Fruit fly (Drosophila melanogaster) whole organism, embryonic: Measurements from ENCODE around the gene CG42399.

Experiments used
- Atf6 ChIP-seq: fragments of 200-800 bp; sonication (Bioruptor generic); IDR thresholded peaks from 2 replicates; pipeline ENCODE4 v1.3.6; 2022; ENCODE audit warnings: missing biosample characterization, missing genetic modification characterization
- CG11085 ChIP-seq: fragments of 200-800 bp; sonication (Bioruptor generic); IDR thresholded peaks from 2 replicates; pipeline ENCODE4 v1.3.6; 2022; ENCODE audit warnings: missing biosample characterization, missing genetic modification characterization
- CG12942 ChIP-seq: fragments of 200-800 bp; sonication (Bioruptor generic); optimal IDR thresholded peaks from 3 replicates; lab custom pipeline; 2016; ENCODE audit warnings: missing biosample characterization, missing genetic modification characterization
- CG13424 ChIP-seq: fragments of 200-800 bp; sonication (Bioruptor generic); optimal IDR thresholded peaks from 2 replicates; lab custom pipeline; 2019; ENCODE audit warnings: missing biosample characterization, mild to moderate bottlenecking, missing genetic modification characterization, moderate library complexity
- CG14710 ChIP-seq: fragments of 200-800 bp; sonication (Bioruptor generic); optimal IDR thresholded peaks from 3 replicates; lab custom pipeline; 2019; ENCODE audit warnings: missing biosample characterization, mild to moderate bottlenecking, missing genetic modification characterization, moderate library complexity
- CG1647 ChIP-seq: fragments of 200-800 bp; sonication (Bioruptor generic); optimal IDR thresholded peaks from 3 replicates; lab custom pipeline; 2016; ENCODE audit warnings: missing biosample characterization, missing genetic modification characterization
- CG1832 ChIP-seq: fragments of 200-800 bp; sonication (Bioruptor generic); optimal IDR thresholded peaks from 2 replicates; lab custom pipeline; 2017; ENCODE audit warnings: missing biosample characterization, mild to moderate bottlenecking, missing genetic modification characterization, inconsistent platforms
- CG2875 ChIP-seq: fragments of 200-800 bp; sonication (Bioruptor generic); optimal IDR thresholded peaks from 2 replicates; lab custom pipeline; 2017; ENCODE audit warnings: missing biosample characterization, mild to moderate bottlenecking, missing genetic modification characterization, missing genetic modification reagents
- CG32532 ChIP-seq: fragments of 200-800 bp; sonication (Bioruptor generic); IDR thresholded peaks from 2 replicates; pipeline ENCODE4 v1.3.6; 2022; ENCODE audit warnings: missing biosample characterization, missing genetic modification characterization
- CG32767 ChIP-seq: fragments of 200-800 bp; sonication (Bioruptor generic); IDR thresholded peaks from 2 replicates; pipeline ENCODE4 v1.3.6; 2022; ENCODE audit warnings: missing biosample characterization, missing genetic modification characterization
- CG4360 ChIP-seq: fragments of 200-800 bp; sonication (Bioruptor generic); IDR thresholded peaks from 2 replicates; pipeline ENCODE4 v1.3.6; 2022; ENCODE audit warnings: missing biosample characterization, missing genetic modification characterization
- CG4854 ChIP-seq: fragments of 200-800 bp; sonication (Bioruptor generic); optimal IDR thresholded peaks from 2 replicates; lab custom pipeline; 2016; ENCODE audit warnings: missing biosample characterization, missing genetic modification characterization, inconsistent platforms
- CG6813 ChIP-seq: fragments of 200-800 bp; sonication (Bioruptor generic); optimal IDR thresholded peaks from 2 replicates; lab custom pipeline; 2017; ENCODE audit warnings: missing biosample characterization, missing genetic modification characterization, mild to moderate bottlenecking, moderate library complexity, missing genetic modification reagents
- CG8359 ChIP-seq: fragments of 200-800 bp; sonication (Bioruptor generic); optimal IDR thresholded peaks from 2 replicates; lab custom pipeline; 2017; ENCODE audit warnings: missing biosample characterization, mild to moderate bottlenecking, missing genetic modification characterization, borderline replicate concordance
- CG9932 ChIP-seq: fragments of 200-800 bp; sonication (Bioruptor generic); IDR thresholded peaks from 2 replicates; pipeline ENCODE4 v1.3.6; 2022; ENCODE audit warnings: missing biosample characterization, missing genetic modification characterization
- Camta ChIP-seq: fragments of 200-800 bp; sonication (Bioruptor generic); optimal IDR thresholded peaks from 2 replicates; lab custom pipeline; 2016; ENCODE audit warnings: missing biosample characterization, missing genetic modification characterization
- Chrac-16 ChIP-seq: fragments of 200-800 bp; sonication (Bioruptor generic); optimal IDR thresholded peaks from 3 replicates; lab custom pipeline; 2016; ENCODE audit warnings: missing biosample characterization, missing genetic modification characterization
- Deaf1 ChIP-seq: fragments of 200-800 bp; optimal IDR thresholded peaks from 3 replicates; lab custom pipeline; 2019; ENCODE audit warnings: missing biosample characterization, mild to moderate bottlenecking, missing genetic modification characterization, moderate library complexity
- Drgx ChIP-seq: fragments of 200-800 bp; sonication (Bioruptor generic); IDR thresholded peaks from 2 replicates; pipeline ENCODE4 v1.3.6; 2022; ENCODE audit warnings: missing biosample characterization, missing genetic modification characterization
- E2f2 ChIP-seq: fragments of 200-800 bp; sonication (Bioruptor generic); IDR thresholded peaks from 2 replicates; pipeline ENCODE4 v1.3.6; 2022; ENCODE audit warnings: missing biosample characterization, missing genetic modification characterization
- Elba2 ChIP-seq: fragments of 200-800 bp; sonication (Bioruptor generic); optimal IDR thresholded peaks from 3 replicates; lab custom pipeline; 2016; ENCODE audit warnings: missing biosample characterization, missing genetic modification characterization
- Ets65A ChIP-seq: fragments of 200-800 bp; sonication (Bioruptor generic); peaks from one replicate; lab custom pipeline; 2016; ENCODE audit warnings: missing biosample characterization, missing genetic modification characterization
- H2.0 ChIP-seq: fragments of 200-800 bp; sonication (Bioruptor generic); IDR thresholded peaks from 2 replicates; pipeline ENCODE4 v1.3.6; 2022; ENCODE audit warnings: missing biosample characterization, missing genetic modification characterization
- HLH3B ChIP-seq: fragments of 200-800 bp; sonication (Bioruptor generic); IDR thresholded peaks from 2 replicates; pipeline ENCODE4 v1.3.6; 2022; ENCODE audit warnings: missing biosample characterization, missing genetic modification characterization
- Hand ChIP-seq: fragments of 200-800 bp; sonication (Bioruptor generic); optimal IDR thresholded peaks from 2 replicates; lab custom pipeline; 2017; ENCODE audit warnings: mild to moderate bottlenecking, missing biosample characterization, missing genetic modification reagents, missing genetic modification characterization
- Hmx ChIP-seq: fragments of 200-800 bp; sonication (Bioruptor generic); optimal IDR thresholded peaks from 2 replicates; lab custom pipeline; 2016; ENCODE audit warnings: missing biosample characterization, missing genetic modification characterization
- NK7.1 ChIP-seq: fragments of 200-800 bp; sonication (Bioruptor generic); optimal IDR thresholded peaks from 3 replicates; lab custom pipeline; 2016; ENCODE audit warnings: missing biosample characterization, missing genetic modification characterization
- NfI ChIP-seq: fragments of 200-800 bp; sonication (Bioruptor generic); optimal IDR thresholded peaks from 3 replicates; lab custom pipeline; 2018; ENCODE audit warnings: missing biosample characterization, mild to moderate bottlenecking, missing genetic modification characterization, moderate library complexity
- Rfx ChIP-seq: fragments of 200-800 bp; sonication (Bioruptor generic); IDR thresholded peaks from 2 replicates; pipeline ENCODE4 v1.3.6; 2022; ENCODE audit warnings: missing biosample characterization, missing genetic modification characterization
- Sox100B ChIP-seq: fragments of 200-800 bp; sonication (Bioruptor generic); optimal IDR thresholded peaks from 3 replicates; lab custom pipeline; 2018; ENCODE audit warnings: missing biosample characterization, mild to moderate bottlenecking, missing genetic modification characterization
- Trl ChIP-seq, 3 experiments: fragments of >200 bp in 2 of 3; fragments of 200-800 bp in 1 of 3; sonication (Bioruptor generic) in 1 of 3; optimal IDR thresholded peaks; 2 replicates in 1 of 3; 3 replicates in 2 of 3; lab custom pipeline; 2016 to 2017; ENCODE audit warnings: missing biosample characterization in 1 of 3, missing genetic modification characterization in 1 of 3
- ash1 ChIP-seq: fragments of 200-800 bp; sonication (Bioruptor generic); optimal IDR thresholded peaks from 2 replicates; lab custom pipeline; 2018; ENCODE audit warnings: missing biosample characterization, mild to moderate bottlenecking, missing genetic modification characterization
- ato ChIP-seq: fragments of 200-800 bp; sonication (Bioruptor generic); IDR thresholded peaks from 2 replicates; pipeline ENCODE4 v1.3.6; 2022; ENCODE audit warnings: missing biosample characterization, missing genetic modification characterization; ENCODE audit not compliant: partially characterized antibody
- bigmax ChIP-seq: fragments of 200-800 bp; sonication (Bioruptor generic); optimal IDR thresholded peaks from 2 replicates; lab custom pipeline; 2018; ENCODE audit warnings: missing biosample characterization, mild to moderate bottlenecking, missing genetic modification characterization
- disco-r ChIP-seq: fragments of 200-800 bp; sonication (Bioruptor generic); optimal IDR thresholded peaks from 2 replicates; lab custom pipeline; 2016; ENCODE audit warnings: missing biosample characterization, missing genetic modification characterization
- exex ChIP-seq: fragments of 200-800 bp; sonication (Bioruptor generic); optimal IDR thresholded peaks from 4 replicates; lab custom pipeline; 2018; ENCODE audit warnings: missing biosample characterization, mild to moderate bottlenecking, missing genetic modification characterization, moderate library complexity
- gem ChIP-seq: fragments of 200-800 bp; sonication (Bioruptor generic); optimal IDR thresholded peaks from 2 replicates; lab custom pipeline; 2019; ENCODE audit warnings: missing biosample characterization, mild to moderate bottlenecking, missing genetic modification characterization, moderate library complexity
- kay ChIP-seq: fragments of 200-800 bp; sonication (Bioruptor generic); optimal IDR thresholded peaks from 2 replicates; lab custom pipeline; 2016; ENCODE audit warnings: missing biosample characterization, missing genetic modification characterization
- nau ChIP-seq: fragments of 200-800 bp; sonication (Bioruptor generic); optimal IDR thresholded peaks from 3 replicates; lab custom pipeline; 2017; ENCODE audit warnings: missing biosample characterization, mild to moderate bottlenecking, missing genetic modification characterization, missing genetic modification reagents
- oc ChIP-seq: fragments of 200-800 bp; sonication (Bioruptor generic); optimal IDR thresholded peaks from 2 replicates; lab custom pipeline; 2018; ENCODE audit warnings: missing biosample characterization, mild to moderate bottlenecking, missing genetic modification characterization, moderate library complexity
- salm ChIP-seq: fragments of 200-800 bp; sonication (Bioruptor generic); optimal IDR thresholded peaks from 2 replicates; lab custom pipeline; 2018; ENCODE audit warnings: missing biosample characterization, mild to moderate bottlenecking, missing genetic modification characterization
- sr ChIP-seq: fragments of 200-800 bp; sonication (Bioruptor generic); IDR thresholded peaks from 3 replicates; pipeline ENCODE4 v1.3.6; 2022; ENCODE audit warnings: missing biosample characterization, missing genetic modification characterization
- sug ChIP-seq: fragments of 200-800 bp; optimal IDR thresholded peaks from 2 replicates; lab custom pipeline; 2019; ENCODE audit warnings: missing biosample characterization, mild to moderate bottlenecking, missing genetic modification characterization, moderate library complexity
- tll ChIP-seq, 2 experiments: fragments of 200-800 bp in 1 of 2; fragments of >200 bp in 1 of 2; sonication (Bioruptor generic) in 1 of 2; optimal IDR thresholded peaks; 2 replicates each; lab custom pipeline; 2017 to 2019; ENCODE audit warnings: missing biosample characterization in 2 of 2, missing genetic modification characterization in 2 of 2, mild to moderate bottlenecking in 1 of 2, moderate library complexity in 1 of 2
- trem ChIP-seq: fragments of 200-800 bp; optimal IDR thresholded peaks from 3 replicates; lab custom pipeline; 2019; ENCODE audit warnings: missing biosample characterization, mild to moderate bottlenecking, missing genetic modification characterization, moderate library complexity
- unpg ChIP-seq: fragments of 200-800 bp; sonication (Bioruptor generic); optimal IDR thresholded peaks from 3 replicates; lab custom pipeline; 2018; ENCODE audit warnings: missing biosample characterization, mild to moderate bottlenecking, missing genetic modification characterization, moderate library complexity
- yki ChIP-seq: fragments of >200 bp; optimal IDR thresholded peaks from 3 replicates; lab custom pipeline; 2018

Gene CG42399

dm6 chr2L:128977-129941 is 23.8 kb downstream of the CG42399 start (continued):
- TF ChIP-seq Hmx: no peak
- TF ChIP-seq CG32532 (GFP tag; lab: Robert Waterston, UW): peak; percentile 59; the same call in 1 of the 2 replicates
- peak; percentile 59 for TF ChIP-seq sug (tag; lab: Kevin White, UChicago)
- TF ChIP-seq exex: peak; percentile 46
- TF ChIP-seq disco-r (GFP tag; lab: Kevin White, UChicago): no peak
- TF ChIP-seq CG32767 (GFP tag; lab: Robert Waterston, UW): peak; percentile 66
- peak; percentile 79 for TF ChIP-seq CG1832 (GFP tag; lab: Kevin White, UChicago)
- no peak for TF ChIP-seq CG11085 (GFP tag; lab: Robert Waterston, UW)
- peak; percentile 32 for TF ChIP-seq trem (tag; lab: Kevin White, UChicago)
- no peak for TF ChIP-seq NfI (GFP tag; lab: Kevin White, UChicago)
- TF ChIP-seq kay (GFP tag; lab: Kevin White, UChicago): peak; percentile 36
- TF ChIP-seq CG4854 (GFP tag; lab: Kevin White, UChicago): peak; percentile 9
- no peak; the same call in 1 of the 2 replicates for TF ChIP-seq CG9932 (GFP tag; lab: Robert Waterston, UW)
- TF ChIP-seq CG2875 (GFP tag; lab: Kevin White, UChicago): peak; percentile 38
- peak; percentile 74 for TF ChIP-seq Deaf1 (tag; lab: Kevin White, UChicago)
- TF ChIP-seq yki (lab: Kevin White, UChicago): peak; percentile 12
- TF ChIP-seq Trl (optimal IDR thresholded peaks at IDR 0.05; lab: Kevin White, UChicago): peak; percentile 88 to 90
- TF ChIP-seq Trl (GFP tag; optimal IDR thresholded peaks at IDR 0.05; lab: Kevin White, UChicago): peak; percentile 50
- TF ChIP-seq salm: peak; percentile 13
- TF ChIP-seq Hand (GFP tag; lab: Kevin White, UChicago): peak; percentile 33
- peak; percentile 23; the same call in 1 of the 2 replicates for TF ChIP-seq E2f2 (GFP tag; lab: Robert Waterston, UW)
- 0 out of 2 replicates have a peak, but pooled peaks have one; percentile 27 for TF ChIP-seq Drgx (GFP tag; lab: Robert Waterston, UW)
- peak; percentile 0 for TF ChIP-seq CG1647 (GFP tag; lab: Kevin White, UChicago)
- peak; percentile 33 for TF ChIP-seq ash1
- TF ChIP-seq CG12942 (GFP tag; lab: Kevin White, UChicago): no peak
- no peak for TF ChIP-seq H2.0 (GFP tag; lab: Robert Waterston, UW)
- peak; percentile 28 for TF ChIP-seq bigmax (GFP tag; lab: Kevin White, UChicago)
- no peak for TF ChIP-seq Chrac-16
- 0 out of 2 replicates have a peak, but pooled peaks have one; percentile 33 for TF ChIP-seq CG4360 (GFP tag; lab: Robert Waterston, UW)
- TF ChIP-seq CG8359 (GFP tag; lab: Kevin White, UChicago): no peak
- peak; percentile 47 for TF ChIP-seq CG6813 (GFP tag; lab: Kevin White, UChicago)
- no peak for TF ChIP-seq Ets65A (GFP tag; lab: Kevin White, UChicago)
- TF ChIP-seq tll (GFP tag; optimal IDR thresholded peaks at IDR 0.05; lab: Kevin White, UChicago): no peak
- peak; percentile 1 for TF ChIP-seq CG13424 (tag; lab: Kevin White, UChicago)
- peak; percentile 64 for TF ChIP-seq oc (tag; lab: Kevin White, UChicago)
- TF ChIP-seq HLH3B (GFP tag; lab: Robert Waterston, UW): peak; percentile 15; the same call in 1 of the 2 replicates
- TF ChIP-seq Sox100B: no peak
- no peak for TF ChIP-seq Camta (GFP tag; lab: Kevin White, UChicago)
- no peak for TF ChIP-seq gem (tag; lab: Kevin White, UChicago)
- TF ChIP-seq nau: peak; percentile 17
- peak; percentile 11 for TF ChIP-seq unpg (GFP tag; lab: Kevin White, UChicago)
- no peak for TF ChIP-seq Elba2 (GFP tag; lab: Kevin White, UChicago)
- no peak for TF ChIP-seq NK7.1 (GFP tag; lab: Kevin White, UChicago)
- peak; percentile 35; the same call in 1 of the 3 replicates for TF ChIP-seq sr (GFP tag; lab: Robert Waterston, UW)
- TF ChIP-seq ato (GFP tag; lab: Robert Waterston, UW): peak; percentile 25; the same call in 1 of the 2 replicates
- peak; percentile 67 for TF ChIP-seq Atf6 (GFP tag; lab: Robert Waterston, UW)
- peak; percentile 4 for TF ChIP-seq CG14710 (tag; lab: Kevin White, UChicago)
- peak; percentile 60 for TF ChIP-seq Rfx
